Fruit fly (Drosophila melanogaster) whole organism, wandering third instar larva: ENCODE measurements around the gene CG9004.

Source experiments
- CrebA ChIP-seq: fragments of 200-800 bp; sonication (Bioruptor generic); optimal IDR thresholded peaks from 2 replicates; lab custom pipeline; 2016; ENCODE audit warnings: missing biosample characterization, mild to moderate bottlenecking, missing genetic modification characterization, borderline replicate concordance
- brk ChIP-seq: fragments of 200-800 bp; sonication (Bioruptor generic); optimal IDR thresholded peaks from 2 replicates; lab custom pipeline; 2016; ENCODE audit warnings: missing biosample characterization, mild to moderate bottlenecking, missing genetic modification characterization
- dmrt93B ChIP-seq: fragments of 200-800 bp; sonication (Bioruptor generic); optimal IDR thresholded peaks from 2 replicates; lab custom pipeline; 2018; ENCODE audit warnings: missing biosample characterization, mild to moderate bottlenecking, missing genetic modification characterization
- jim ChIP-seq: fragments of 175-275, 200-325 bp; sonication (Bioruptor generic); optimal IDR thresholded peaks from 2 replicates; lab custom pipeline; 2016; ENCODE audit warnings: missing biosample characterization, mild to moderate bottlenecking, missing genetic modification characterization

- TF ChIP-seq jim (GFP tag; lab: Kevin White, UChicago) (no peak), dmrt93B (GFP tag; lab: Kevin White, UChicago) (no peak), brk (GFP tag; lab: Kevin White, UChicago) (no peak), CrebA (GFP tag; lab: Kevin White, UChicago) (no peak)
Measured at dm6 chr3L:2390889-2391288, 17.4 kb downstream of the CG9004 start, which contains the start of the genes CG32298 and CG32299.
